Worm (Caenorhabditis elegans): Measurements from ENCODE around the gene ccf-1.
A peak's percentile ranks its signal among the peaks of the same experiment; 100 is the strongest.

Gene ccf-1

DNA sequence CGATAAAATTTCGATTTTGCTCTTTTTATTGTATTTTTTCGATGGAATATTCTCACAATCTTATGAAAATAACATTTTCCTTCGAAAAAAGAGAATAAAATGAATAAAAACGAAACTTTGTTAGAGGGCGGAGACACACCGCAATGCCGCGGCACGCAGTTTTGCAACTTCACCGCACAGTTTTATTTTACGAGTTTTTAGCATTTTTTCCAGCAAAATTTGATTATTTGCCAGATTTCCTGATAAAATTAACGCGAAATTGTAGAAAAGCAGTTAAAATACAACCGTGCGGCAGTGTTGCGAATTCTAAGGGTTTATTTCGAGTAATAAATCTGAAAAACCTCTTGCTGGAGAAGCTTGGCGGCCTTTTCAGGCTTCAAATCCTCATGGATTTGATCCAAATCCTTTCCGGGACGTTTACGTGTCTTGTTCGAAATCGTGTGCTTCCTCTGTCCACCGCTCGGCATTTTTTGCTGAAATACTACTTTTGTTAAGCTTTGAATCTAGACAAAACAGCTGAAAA, 1.7 kb downstream of the ccf-1 start, which contains the start of gene znf-593 (continued):
- TF ChIP-seq hmg-1.1 (GFP tag; IDR thresholded peaks at IDR 0.05): no peak
- no peak for TF ChIP-seq nhr-41 (GFP tag; IDR thresholded peaks at IDR 0.05)
- no peak for TF ChIP-seq nhr-42 (GFP tag; IDR thresholded peaks at IDR 0.05)
- TF ChIP-seq F10B5.3 (tag; optimal IDR thresholded peaks at IDR 0.05): peak; percentile 13
- TF ChIP-seq ceh-44 (GFP tag; IDR thresholded peaks at IDR 0.05): no peak
- no peak for TF ChIP-seq nhr-25 (tag; optimal IDR thresholded peaks at IDR 0.05; ENCODE audit: borderline replicate concordance, insufficient read depth)
- peak; percentile 18 for TF ChIP-seq spr-1 (tag; optimal IDR thresholded peaks at IDR 0.05)
- 0 out of 2 replicates have a peak, but pooled peaks have one; percentile 27 for TF ChIP-seq pha-4 (GFP tag; IDR thresholded peaks at IDR 0.05)
- no peak for TF ChIP-seq pha-4 (tag; optimal IDR thresholded peaks at IDR 0.05)
- no peak for TF ChIP-seq daf-12 (tag; optimal IDR thresholded peaks at IDR 0.05)
- no peak for TF ChIP-seq ceh-28 (tag; optimal IDR thresholded peaks at IDR 0.05)
- no peak for TF ChIP-seq sdz-12 (GFP tag; optimal IDR thresholded peaks at IDR 0.05)
- TF ChIP-seq mep-1 (tag; optimal IDR thresholded peaks at IDR 0.05): peak; percentile 21
- no peak for TF ChIP-seq unc-62 (GFP tag; optimal IDR thresholded peaks at IDR 0.05 in 1 of 2)
- TF ChIP-seq unc-62 (tag; optimal IDR thresholded peaks at IDR 0.05): no peak
- TF ChIP-seq daf-16 (GFP tag; optimal IDR thresholded peaks at IDR 0.05): no peak
- peak; percentile 11 for TF ChIP-seq daf-16 (tag; optimal IDR thresholded peaks at IDR 0.05)
- TF ChIP-seq nhr-48 (tag; optimal IDR thresholded peaks at IDR 0.05): no peak
- TF ChIP-seq dve-1 (tag; optimal IDR thresholded peaks at IDR 0.05; ENCODE audit: insufficient read depth): peak; percentile 47
- no peak for TF ChIP-seq ces-1 (GFP tag; optimal IDR thresholded peaks at IDR 0.05)
- no peak for TF ChIP-seq fos-1 (tag; optimal IDR thresholded peaks at IDR 0.05)
- TF ChIP-seq madf-5 (GFP tag; IDR thresholded peaks at IDR 0.05): no peak
- TF ChIP-seq ztf-7 (tag; optimal IDR thresholded peaks at IDR 0.05): no peak
- TF ChIP-seq zag-1 (tag; optimal IDR thresholded peaks at IDR 0.05): no peak
- no peak for TF ChIP-seq mxl-2 (GFP tag; conservative IDR thresholded peaks at IDR 0.05)
- TF ChIP-seq mes-2 (tag; optimal IDR thresholded peaks at IDR 0.05; ENCODE audit: poor library complexity, severe bottlenecking): peak; percentile 61
- peak; percentile 49; the same call in 1 of the 2 replicates for TF ChIP-seq php-3 (GFP tag; IDR thresholded peaks at IDR 0.05)

DNA sequence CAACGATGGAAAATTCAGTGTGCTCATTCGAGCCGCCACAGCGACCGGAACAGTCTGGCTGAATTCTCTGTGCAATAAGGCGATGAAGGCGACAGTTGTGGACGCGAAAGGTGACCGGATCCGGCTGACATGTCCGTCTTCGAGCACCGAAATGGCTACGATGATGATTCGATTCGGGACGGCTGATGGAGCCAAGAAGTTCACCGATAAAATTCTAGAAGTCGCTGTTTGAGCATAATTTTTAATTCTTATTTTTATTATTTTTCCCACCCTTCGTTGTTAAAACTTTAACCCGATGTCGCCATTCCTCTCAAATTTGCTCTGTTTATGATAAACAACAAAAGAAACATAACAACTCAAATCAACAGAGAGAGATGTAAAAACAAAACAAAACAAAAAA, 2.5 kb downstream of the ccf-1 start:
- TF ChIP-seq aha-1 (tag): peak; percentile 9
- TF ChIP-seq mes-2 (tag; optimal IDR thresholded peaks at IDR 0.05; ENCODE audit: poor library complexity, severe bottlenecking): peak; percentile 45
- 0 out of 2 replicates have a peak, but pooled peaks have one; percentile 25 for TF ChIP-seq lin-38 (GFP tag; IDR thresholded peaks at IDR 0.05)
- TF ChIP-seq egl-27 (tag; optimal IDR thresholded peaks at IDR 0.05): no peak

DNA sequence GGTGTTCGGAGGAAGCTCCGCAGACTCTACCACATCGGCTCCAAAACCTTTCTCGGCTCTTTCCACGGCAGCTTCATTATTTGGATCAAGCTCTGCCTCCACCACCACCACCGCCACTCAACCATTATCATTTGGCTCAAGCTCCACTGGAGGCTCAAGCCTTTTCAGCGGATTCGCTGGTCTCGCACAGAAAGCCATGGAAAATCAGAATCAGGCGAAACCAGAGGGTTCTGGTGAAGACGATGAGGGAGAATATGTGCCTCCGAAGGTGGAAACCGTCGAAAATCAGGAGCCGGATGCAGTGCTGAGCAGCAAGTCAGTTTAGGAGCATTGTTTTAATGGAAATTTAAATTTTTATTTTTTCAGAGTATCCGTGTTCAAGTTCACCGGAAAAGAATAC, 2.9 kb downstream of the ccf-1 start:
- peak; percentile 56 for TF ChIP-seq set-16 (GFP tag; IDR thresholded peaks at IDR 0.05)
- no peak for TF ChIP-seq lin-29 (GFP tag; IDR thresholded peaks at IDR 0.05)
- TF ChIP-seq dve-1 (tag; optimal IDR thresholded peaks at IDR 0.05; ENCODE audit: insufficient read depth): no peak
- no peak for TF ChIP-seq Y75B8A.6 (GFP tag; IDR thresholded peaks at IDR 0.05)
- no peak for TF ChIP-seq cey-2 (tag; optimal IDR thresholded peaks at IDR 0.05; ENCODE audit: borderline replicate concordance, insufficient read depth)
- no peak for TF ChIP-seq unc-39 (tag; optimal IDR thresholded peaks at IDR 0.05)
- TF ChIP-seq Y5F2A.4 (GFP tag; optimal IDR thresholded peaks at IDR 0.05): no peak
- peak; percentile 90 for TF ChIP-seq aha-1 (tag)
- TF ChIP-seq nhr-6 (tag; optimal IDR thresholded peaks at IDR 0.05): no peak

DNA sequence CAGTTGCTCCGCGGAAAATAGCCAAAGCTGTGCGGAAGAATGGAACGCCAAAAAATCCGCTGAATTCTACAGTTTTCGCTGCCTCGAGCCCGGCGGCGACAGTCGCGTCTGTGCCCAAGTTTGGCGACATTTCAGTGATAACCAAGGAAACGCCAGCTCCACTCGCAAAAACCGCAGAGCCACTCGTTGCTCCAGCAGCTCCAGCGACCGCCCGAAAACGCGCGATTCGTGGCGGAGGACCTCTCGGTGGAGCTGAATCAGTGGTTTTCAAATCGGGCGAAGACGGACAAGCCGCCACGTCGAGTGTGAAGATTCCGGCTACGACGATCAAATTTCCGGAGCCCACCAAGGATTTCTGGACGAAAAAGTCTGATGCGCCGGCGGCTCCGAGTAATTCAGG, 3.8 kb downstream of the ccf-1 start:
- TF ChIP-seq lin-13 (GFP tag; optimal IDR thresholded peaks at IDR 0.05) (no peak), set-16 (GFP tag; IDR thresholded peaks at IDR 0.05) (peak; percentile 86)

Data from whole organism, L4 larva.